Worm (Caenorhabditis elegans) whole organism, young adult: ENCODE results near the gene fbxa-113.

ENCODE experiments used
- ceh-27 ChIP-seq: fragments of 200-800 bp; sonication (Bioruptor generic); optimal IDR thresholded peaks from 2 replicates; lab custom pipeline; 2018; ENCODE audit warnings: mild to moderate bottlenecking, missing genetic modification characterization, moderate library complexity, missing compliant biosample characterization
- sptf-2 ChIP-seq: fragments of 200-800 bp; sonication (Bioruptor generic); optimal IDR thresholded peaks from 2 replicates; lab custom pipeline; 2018; ENCODE audit warnings: mild to moderate bottlenecking, missing genetic modification characterization, missing compliant biosample characterization

- TF ChIP-seq sptf-2 (GFP tag; lab: Kevin White, UChicago) (no peak), ceh-27 (no peak)
Observed at ce11 chrV:20192102-20192880, 10.9 kb upstream of the fbxa-113 start, which contains the start of the genes fbxa-115 and Y113G7B.27.
